Fruit fly (Drosophila melanogaster): ENCODE data around the gene CG13059.

DNA sequence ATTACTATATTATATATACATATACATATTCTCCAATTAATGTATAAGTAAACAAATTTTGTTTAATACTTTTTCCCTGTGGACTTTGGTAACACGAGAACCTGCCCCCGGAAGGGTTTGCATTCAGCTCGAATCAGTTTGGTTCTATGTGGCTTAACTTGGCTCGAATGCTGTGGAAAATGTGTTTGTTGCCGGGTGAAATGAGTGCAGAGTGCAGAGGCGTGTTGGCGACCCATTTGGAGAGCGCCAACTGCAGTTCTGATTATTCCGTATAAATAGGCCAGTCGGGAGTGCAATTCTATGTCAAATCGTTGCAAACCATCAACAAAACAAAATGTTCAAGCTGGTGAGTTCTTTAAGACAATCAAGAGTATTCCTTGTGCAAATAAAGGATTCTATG is 5.7 kb upstream of the CG13059 start, which contains the start of gene Nplp3:
- TF ChIP-seq CTCF (optimal IDR thresholded peaks at IDR 0.05) (no peak), CG8478 (optimal IDR thresholded peaks at IDR 0.05) (no peak)

Measured in S2 (cell line).